Fruit fly (Drosophila melanogaster) whole organism, embryonic: Measurements from ENCODE around the gene CG10660.

Experiments used
- Adf1 ChIP-seq: fragments of 200-800 bp; sonication (Bioruptor generic); IDR thresholded peaks from 2 replicates; pipeline ENCODE4 v1.3.6; 2022; ENCODE audit warnings: missing biosample characterization, missing genetic modification characterization
- CG1024 ChIP-seq: fragments of 200-800 bp; sonication (Bioruptor generic); IDR thresholded peaks from 2 replicates; pipeline ENCODE4 v1.3.6; 2022; ENCODE audit warnings: missing biosample characterization, missing genetic modification characterization
- CG10274 ChIP-seq: fragments of 200-800 bp; sonication (Bioruptor generic); optimal IDR thresholded peaks from 3 replicates; lab custom pipeline; 2017; ENCODE audit warnings: missing biosample characterization, mild to moderate bottlenecking, missing genetic modification characterization
- CG13624 ChIP-seq: fragments of 200-800 bp; sonication (Bioruptor generic); optimal IDR thresholded peaks from 2 replicates; lab custom pipeline; 2016; ENCODE audit warnings: missing biosample characterization, missing genetic modification characterization
- CG13775 ChIP-seq: fragments of 200-800 bp; sonication (Bioruptor generic); optimal IDR thresholded peaks from 3 replicates; lab custom pipeline; 2017; ENCODE audit warnings: missing biosample characterization, mild to moderate bottlenecking, missing genetic modification characterization
- CG13894 ChIP-seq: fragments of 200-800 bp; sonication (Bioruptor generic); optimal IDR thresholded peaks from 3 replicates; lab custom pipeline; 2018; ENCODE audit warnings: missing biosample characterization, mild to moderate bottlenecking, missing genetic modification characterization, moderate library complexity
- CG15514 ChIP-seq: fragments of 200-800 bp; sonication (Bioruptor generic); optimal IDR thresholded peaks from 3 replicates; lab custom pipeline; 2017; ENCODE audit warnings: missing biosample characterization, missing genetic modification characterization, mild to moderate bottlenecking, moderate library complexity, missing genetic modification reagents
- CG1647 ChIP-seq: fragments of 200-800 bp; sonication (Bioruptor generic); optimal IDR thresholded peaks from 3 replicates; lab custom pipeline; 2016; ENCODE audit warnings: missing biosample characterization, missing genetic modification characterization
- CG16779 ChIP-seq: fragments of 200-800 bp; sonication (Bioruptor generic); IDR thresholded peaks from 2 replicates; pipeline ENCODE4 v1.3.6; 2022; ENCODE audit warnings: missing biosample characterization, missing genetic modification characterization
- CG17186 ChIP-seq: fragments of 200-800 bp; sonication (Bioruptor generic); optimal IDR thresholded peaks from 3 replicates; lab custom pipeline; 2017; ENCODE audit warnings: missing biosample characterization, missing genetic modification reagents, missing genetic modification characterization
- CG17912 ChIP-seq: fragments of 200-800 bp; sonication (Bioruptor generic); optimal IDR thresholded peaks from 2 replicates; lab custom pipeline; 2018; ENCODE audit warnings: missing biosample characterization, mild to moderate bottlenecking, missing genetic modification characterization
- CG18599 ChIP-seq: fragments of 200-800 bp; sonication (Bioruptor generic); optimal IDR thresholded peaks from 3 replicates; lab custom pipeline; 2017; ENCODE audit warnings: missing biosample characterization, missing genetic modification characterization, mild to moderate bottlenecking, moderate library complexity, missing genetic modification reagents
- CG2116 ChIP-seq: fragments of 200-800 bp; sonication (Bioruptor generic); optimal IDR thresholded peaks from 3 replicates; lab custom pipeline; 2018; ENCODE audit warnings: missing biosample characterization, mild to moderate bottlenecking, missing genetic modification characterization
- CG4328 ChIP-seq: fragments of 200-800 bp; sonication (Bioruptor generic); optimal IDR thresholded peaks from 3 replicates; lab custom pipeline; 2017; ENCODE audit warnings: missing biosample characterization, missing genetic modification reagents, missing genetic modification characterization
- CG6254 ChIP-seq: fragments of 200-800 bp; sonication (Bioruptor generic); optimal IDR thresholded peaks from 3 replicates; lab custom pipeline; 2017; ENCODE audit warnings: mild to moderate bottlenecking, missing biosample characterization, missing genetic modification reagents, missing genetic modification characterization
- CG6654 ChIP-seq: fragments of 200-800 bp; sonication (Bioruptor generic); optimal IDR thresholded peaks from 2 replicates; lab custom pipeline; 2017; ENCODE audit warnings: missing biosample characterization, mild to moderate bottlenecking, missing genetic modification characterization
- CG9932 ChIP-seq: fragments of 200-800 bp; sonication (Bioruptor generic); IDR thresholded peaks from 2 replicates; pipeline ENCODE4 v1.3.6; 2022; ENCODE audit warnings: missing biosample characterization, missing genetic modification characterization
- CHES-1-like ChIP-seq: fragments of 200-800 bp; sonication (Bioruptor generic); optimal IDR thresholded peaks from 2 replicates; lab custom pipeline; 2016; ENCODE audit warnings: missing biosample characterization, missing genetic modification characterization
- CTCF ChIP-seq: fragments of 200-800 bp; sonication (Bioruptor generic); optimal IDR thresholded peaks from 2 replicates; lab custom pipeline; 2017; ENCODE audit warnings: missing biosample characterization, mild to moderate bottlenecking, missing genetic modification characterization, moderate library complexity
- Dref ChIP-seq: fragments of 200-800 bp; sonication (Bioruptor generic); IDR thresholded peaks from 2 replicates; pipeline ENCODE4 v1.3.6; 2022; ENCODE audit warnings: missing biosample characterization, missing genetic modification characterization
- E2f2 ChIP-seq: fragments of 200-800 bp; sonication (Bioruptor generic); IDR thresholded peaks from 2 replicates; pipeline ENCODE4 v1.3.6; 2022; ENCODE audit warnings: missing biosample characterization, missing genetic modification characterization
- HHEX ChIP-seq: fragments of 200-800 bp; sonication (Bioruptor generic); optimal IDR thresholded peaks from 3 replicates; lab custom pipeline; 2017; ENCODE audit warnings: missing biosample characterization, mild to moderate bottlenecking, missing genetic modification characterization, missing genetic modification reagents
- HLH3B ChIP-seq: fragments of 200-800 bp; sonication (Bioruptor generic); IDR thresholded peaks from 2 replicates; pipeline ENCODE4 v1.3.6; 2022; ENCODE audit warnings: missing biosample characterization, missing genetic modification characterization
- HLH54F ChIP-seq: fragments of 200-800 bp; sonication (Bioruptor generic); optimal IDR thresholded peaks from 3 replicates; lab custom pipeline; 2016; ENCODE audit warnings: missing biosample characterization, missing genetic modification characterization
- Hmx ChIP-seq: fragments of 200-800 bp; sonication (Bioruptor generic); optimal IDR thresholded peaks from 2 replicates; lab custom pipeline; 2016; ENCODE audit warnings: missing biosample characterization, missing genetic modification characterization
- Kr ChIP-seq: fragments of 200-800 bp; sonication (Bioruptor generic); optimal IDR thresholded peaks from 2 replicates; lab custom pipeline; 2017; ENCODE audit warnings: missing biosample characterization, mild to moderate bottlenecking, missing genetic modification characterization
- MESR4 ChIP-seq: fragments of 200-800 bp; sonication (Bioruptor generic); optimal IDR thresholded peaks from 2 replicates; lab custom pipeline; 2018; ENCODE audit warnings: missing biosample characterization, mild to moderate bottlenecking, missing genetic modification characterization, moderate library complexity
- Neu2 ChIP-seq: fragments of 200-800 bp; sonication (Bioruptor generic); optimal IDR thresholded peaks from 3 replicates; lab custom pipeline; 2016; ENCODE audit warnings: missing biosample characterization, missing genetic modification characterization, borderline replicate concordance
- Ptx1 ChIP-seq: fragments of 200-800 bp; sonication (Bioruptor generic); IDR thresholded peaks from 2 replicates; pipeline ENCODE4 v1.3.6; 2022; ENCODE audit warnings: missing biosample characterization, missing genetic modification characterization
- Side ChIP-seq: fragments of 200-800 bp; sonication (Bioruptor generic); optimal IDR thresholded peaks from 2 replicates; lab custom pipeline; 2016; ENCODE audit warnings: missing biosample characterization, missing genetic modification characterization
- Six4 ChIP-seq: fragments of 200-800 bp; sonication (Bioruptor generic); optimal IDR thresholded peaks from 2 replicates; lab custom pipeline; 2016; ENCODE audit warnings: missing biosample characterization, missing genetic modification characterization
- Spps ChIP-seq: fragments of 200-800 bp; sonication (Bioruptor generic); optimal IDR thresholded peaks from 2 replicates; lab custom pipeline; 2018; ENCODE audit warnings: missing biosample characterization, mild to moderate bottlenecking, missing genetic modification characterization
- Sry-β ChIP-seq: fragments of 200-800 bp; sonication (Bioruptor generic); optimal IDR thresholded peaks from 2 replicates; lab custom pipeline; 2018; ENCODE audit warnings: missing biosample characterization, mild to moderate bottlenecking, missing genetic modification characterization, moderate library complexity
- ap ChIP-seq: fragments of 200-800 bp; sonication (Bioruptor generic); IDR thresholded peaks from 2 replicates; pipeline ENCODE4 v1.3.6; 2022; ENCODE audit warnings: missing biosample characterization, missing genetic modification characterization
- cad ChIP-seq: fragments of >200 bp; optimal IDR thresholded peaks from 2 replicates; lab custom pipeline; 2017; ENCODE audit warnings: missing biosample characterization, missing genetic modification characterization
- dimm ChIP-seq: fragments of 200-800 bp; sonication (Bioruptor generic); IDR thresholded peaks from 2 replicates; pipeline ENCODE4 v1.3.6; 2022; ENCODE audit warnings: missing biosample characterization, missing genetic modification characterization
- emc ChIP-seq: fragments of 200-800 bp; sonication (Bioruptor generic); optimal IDR thresholded peaks from 2 replicates; lab custom pipeline; 2016; ENCODE audit warnings: missing biosample characterization, missing genetic modification characterization
- exex ChIP-seq: fragments of 200-800 bp; sonication (Bioruptor generic); optimal IDR thresholded peaks from 4 replicates; lab custom pipeline; 2018; ENCODE audit warnings: missing biosample characterization, mild to moderate bottlenecking, missing genetic modification characterization, moderate library complexity
- gcm ChIP-seq: fragments of 200-800 bp; sonication (Bioruptor generic); optimal IDR thresholded peaks from 2 replicates; lab custom pipeline; 2019; ENCODE audit warnings: missing biosample characterization, mild to moderate bottlenecking, missing genetic modification characterization, moderate library complexity
- grau ChIP-seq: fragments of 200-800 bp; optimal IDR thresholded peaks from 3 replicates; lab custom pipeline; 2019; ENCODE audit warnings: missing biosample characterization, mild to moderate bottlenecking, missing genetic modification characterization, moderate library complexity
- gro ChIP-seq: fragments of 200-800 bp; sonication (Bioruptor generic); optimal IDR thresholded peaks from 2 replicates; lab custom pipeline; 2016; ENCODE audit warnings: missing biosample characterization, missing genetic modification characterization
- h ChIP-seq: fragments of >200 bp; optimal IDR thresholded peaks from 2 replicates; lab custom pipeline; 2017
- hb ChIP-seq: fragments of 200-800 bp; sonication (Bioruptor generic); IDR thresholded peaks from 3 replicates; pipeline ENCODE4 v1.3.6; 2022; ENCODE audit warnings: missing biosample characterization, missing genetic modification characterization; ENCODE audit not compliant: partially characterized antibody
- inv ChIP-seq: fragments of 200-800 bp; sonication (Bioruptor generic); IDR thresholded peaks from 2 replicates; pipeline ENCODE4 v1.3.6; 2022; ENCODE audit warnings: missing biosample characterization, missing genetic modification characterization; ENCODE audit not compliant: partially characterized antibody
- otp ChIP-seq: fragments of 200-800 bp; sonication (Bioruptor generic); IDR thresholded peaks from 3 replicates; pipeline ENCODE4, ENCODE4 v1.3.6; 2022; ENCODE audit warnings: missing biosample characterization, missing genetic modification characterization
- psq ChIP-seq: fragments of 200-800 bp; sonication (Bioruptor generic); optimal IDR thresholded peaks from 2 replicates; lab custom pipeline; 2017; ENCODE audit warnings: missing biosample characterization, missing genetic modification characterization
- sug ChIP-seq: fragments of 200-800 bp; optimal IDR thresholded peaks from 2 replicates; lab custom pipeline; 2019; ENCODE audit warnings: missing biosample characterization, mild to moderate bottlenecking, missing genetic modification characterization, moderate library complexity
- tgo ChIP-seq: fragments of 200-800 bp; sonication (Bioruptor generic); IDR thresholded peaks from 3 replicates; pipeline ENCODE4 v1.3.6; 2022; ENCODE audit warnings: missing biosample characterization, missing genetic modification characterization
- tll ChIP-seq, 2 experiments: fragments of 200-800 bp in 1 of 2; fragments of >200 bp in 1 of 2; sonication (Bioruptor generic) in 1 of 2; optimal IDR thresholded peaks; 2 replicates each; lab custom pipeline; 2017 to 2019; ENCODE audit warnings: missing biosample characterization in 2 of 2, missing genetic modification characterization in 2 of 2, mild to moderate bottlenecking in 1 of 2, moderate library complexity in 1 of 2
- toy ChIP-seq: fragments of 200-800 bp; sonication (Bioruptor generic); IDR thresholded peaks from 2 replicates; pipeline ENCODE4 v1.3.6; 2022; ENCODE audit warnings: missing biosample characterization, missing genetic modification characterization
- twi ChIP-seq: fragments of 200-800 bp; optimal IDR thresholded peaks from 2 replicates; lab custom pipeline; 2019; ENCODE audit warnings: missing biosample characterization, mild to moderate bottlenecking, missing genetic modification characterization, moderate library complexity
- tx ChIP-seq: fragments of 200-800 bp; sonication (Bioruptor generic); optimal IDR thresholded peaks from 2 replicates; lab custom pipeline; 2016; ENCODE audit warnings: missing biosample characterization, missing genetic modification characterization
- zfh2 ChIP-seq: fragments of 200-800 bp; sonication (Bioruptor generic); optimal IDR thresholded peaks from 2 replicates; lab custom pipeline; 2016; ENCODE audit warnings: missing biosample characterization, missing genetic modification characterization

The CG10660 gene

dm6 chr3L:12495312-12495725 lies 4.8 kb upstream of the CG10660 start (continued):
- TF ChIP-seq Ptx1 (GFP tag; lab: Robert Waterston, UW) (0 out of 2 replicates have a peak, but pooled peaks have one; percentile 27), h (lab: Kevin White, UChicago) (no peak), CG13894 (tag; lab: Kevin White, UChicago) (no peak), CHES-1-like (GFP tag; lab: Kevin White, UChicago) (no peak), Dref (GFP tag; lab: Robert Waterston, UW) (no peak), CG15514 (GFP tag; lab: Kevin White, UChicago) (no peak), Adf1 (no peak), Side (GFP tag; lab: Kevin White, UChicago) (no peak), emc (GFP tag; lab: Kevin White, UChicago) (no peak), sug (tag; lab: Kevin White, UChicago) (peak; percentile 0), tll (GFP tag; optimal IDR thresholded peaks at IDR 0.05; lab: Kevin White, UChicago) (no peak), grau (tag; lab: Kevin White, UChicago) (peak; percentile 64), CG4328 (GFP tag; lab: Kevin White, UChicago) (no peak), psq (GFP tag; lab: Kevin White, UChicago) (no peak), gcm (GFP tag; lab: Kevin White, UChicago) (no peak), exex (no peak), Six4 (GFP tag; lab: Kevin White, UChicago) (no peak), CG6254 (GFP tag; lab: Kevin White, UChicago) (no peak), E2f2 (no peak), Neu2 (GFP tag; lab: Kevin White, UChicago) (no peak), MESR4 (GFP tag; lab: Kevin White, UChicago) (no peak), inv (no peak), CG13624 (no peak), gro (no peak), hb (GFP tag; lab: Robert Waterston, UW) (no peak), tx (GFP tag; lab: Kevin White, UChicago) (no peak), CG10274 (peak; percentile 24), Kr (GFP tag; lab: Kevin White, UChicago) (no peak), HHEX (GFP tag; lab: Kevin White, UChicago) (peak; percentile 8), Hmx (GFP tag; lab: Kevin White, UChicago) (no peak), CG13775 (peak; percentile 13), CG2116 (GFP tag; lab: Kevin White, UChicago) (no peak), CG17912 (no peak), otp (no peak), CTCF (no peak), CG1647 (GFP tag; lab: Kevin White, UChicago) (no peak), CG18599 (GFP tag; lab: Kevin White, UChicago) (peak; percentile 45), CG6654 (GFP tag; lab: Kevin White, UChicago) (no peak), zfh2 (GFP tag; lab: Kevin White, UChicago) (no peak), toy (no peak), dimm (GFP tag; lab: Robert Waterston, UW) (no peak), cad (no peak), CG16779 (GFP tag; lab: Robert Waterston, UW) (no peak), CG17186 (GFP tag; lab: Kevin White, UChicago) (no peak), ap (no peak), HLH54F (no peak), Sry-β (no peak), tgo (GFP tag; lab: Robert Waterston, UW) (peak; percentile 21; the same call in 1 of the 3 replicates), twi (tag; lab: Kevin White, UChicago) (no peak), HLH3B (GFP tag; lab: Robert Waterston, UW) (no peak), CG1024 (GFP tag; lab: Robert Waterston, UW) (no peak), CG9932 (GFP tag; lab: Robert Waterston, UW) (no peak), Spps (tag; lab: Kevin White, UChicago) (no peak)
